Worm (Caenorhabditis elegans): ENCODE measurements around the gene C07H6.2.

DNA sequence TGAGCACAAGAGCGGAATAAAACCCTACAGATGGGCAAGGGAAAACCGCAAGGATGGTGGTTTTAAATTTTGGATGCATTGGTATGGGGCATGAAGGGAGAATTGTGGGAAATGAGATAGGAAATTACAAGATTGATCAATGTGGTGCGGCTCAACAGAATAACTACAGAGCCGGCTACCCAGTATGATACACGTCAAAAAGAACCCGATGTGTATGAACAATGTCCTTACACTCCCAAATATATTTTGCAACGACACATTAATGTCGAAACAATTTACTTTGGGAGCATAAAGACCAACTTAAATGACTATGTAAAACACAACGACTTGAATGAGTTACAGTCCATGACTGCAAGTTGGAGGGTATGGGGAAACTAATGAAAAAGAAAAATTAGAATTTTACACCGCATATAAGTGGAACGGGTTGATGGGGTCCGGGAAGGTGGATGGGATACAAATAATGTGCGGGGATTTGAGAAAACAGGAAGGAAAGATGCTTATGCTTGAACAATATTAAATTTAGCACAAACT lies 25.1 kb upstream of the C07H6.2 start:
- TF ChIP-seq mdl-1 (tag; optimal IDR thresholded peaks at IDR 0.05) (no peak), ZK337.2 (GFP tag; IDR thresholded peaks at IDR 0.05) (no peak), unc-62 (GFP tag; optimal IDR thresholded peaks at IDR 0.05 in 1 of 2) (no peak), unc-62 (tag; optimal IDR thresholded peaks at IDR 0.05) (no peak), pqm-1 (tag; optimal IDR thresholded peaks at IDR 0.05) (no peak), daf-12 (tag; optimal IDR thresholded peaks at IDR 0.05) (no peak), aha-1 (tag) (no peak), hmg-1.1 (GFP tag; IDR thresholded peaks at IDR 0.05) (no peak), F49E8.2 (tag; optimal IDR thresholded peaks at IDR 0.05; ENCODE audit: borderline replicate concordance) (no peak), fkh-10 (GFP tag; optimal IDR thresholded peaks at IDR 0.05) (no peak), zag-1 (tag; optimal IDR thresholded peaks at IDR 0.05) (no peak)
